Worm (Caenorhabditis elegans): ENCODE results near the gene hlh-1.

hlh-1 gene

ce11 chrII:4518300-4518907, at the start of gene hlh-1:
TSS of gene hlh-1 (plus strand) at chrII:4518574.
- TF ChIP-seq flt-1 (GFP tag; IDR thresholded peaks at IDR 0.05), result peak; percentile 33; the same call in 1 of the 2 replicates
- no peak for TF ChIP-seq sea-1 (GFP tag; conservative IDR thresholded peaks at IDR 0.05)

- TF ChIP-seq flt-1 (GFP tag; IDR thresholded peaks at IDR 0.05) (no peak), hmg-4 (GFP tag; optimal IDR thresholded peaks at IDR 0.05) (no peak), ama-1 (optimal IDR thresholded peaks at IDR 0.05) (no peak), B0310.2 (tag; optimal IDR thresholded peaks at IDR 0.05) (no peak), aly-1 (tag; optimal IDR thresholded peaks at IDR 0.05) (no peak), tbx-11 (GFP tag; IDR thresholded peaks at IDR 0.05) (no peak), hmbx-1 (tag; optimal IDR thresholded peaks at IDR 0.05) (no peak), ceh-13 (GFP tag; optimal IDR thresholded peaks at IDR 0.05) (no peak), scrt-1 (GFP tag; IDR thresholded peaks at IDR 0.05) (no peak), sea-1 (GFP tag; conservative IDR thresholded peaks at IDR 0.05) (no peak), tbx-37 (GFP tag; conservative IDR thresholded peaks at IDR 0.05) (no peak), tra-4 (tag; optimal IDR thresholded peaks at IDR 0.05) (no peak), hnd-1 (tag; optimal IDR thresholded peaks at IDR 0.05) (no peak), ceh-36 (tag; optimal IDR thresholded peaks at IDR 0.05) (no peak), ets-7 (tag; optimal IDR thresholded peaks at IDR 0.05) (no peak)
Observed at ce11 chrII:4468897-4469459, 49.4 kb upstream of the hlh-1 start.

ce11 chrII:4470972-4471645, 47.3 kb upstream of the hlh-1 start, which contains the start of gene W06B4.1:
TSS of gene W06B4.1 (plus strand) at chrII:4471595.
- TF ChIP-seq aly-1 (tag; optimal IDR thresholded peaks at IDR 0.05), result no peak
- no peak for TF ChIP-seq hmbx-1 (tag; optimal IDR thresholded peaks at IDR 0.05)
- no peak for TF ChIP-seq ceh-36 (tag; optimal IDR thresholded peaks at IDR 0.05)
- no peak for TF ChIP-seq flt-1 (GFP tag; IDR thresholded peaks at IDR 0.05)
- no peak for TF ChIP-seq ets-7 (tag; optimal IDR thresholded peaks at IDR 0.05)
- no peak for TF ChIP-seq F13C5.2 (tag; optimal IDR thresholded peaks at IDR 0.05)
- TF ChIP-seq scrt-1 (GFP tag; IDR thresholded peaks at IDR 0.05), result no peak
- no peak for TF ChIP-seq tbx-11 (GFP tag; IDR thresholded peaks at IDR 0.05)

ce11 chrII:4474005-4474655, 44.2 kb upstream of the hlh-1 start:
- no peak for TF ChIP-seq ets-7 (tag; optimal IDR thresholded peaks at IDR 0.05)
- TF ChIP-seq flt-1 (GFP tag; IDR thresholded peaks at IDR 0.05), result no peak
- no peak for TF ChIP-seq hnd-1 (tag; optimal IDR thresholded peaks at IDR 0.05)
- no peak for TF ChIP-seq hmg-4 (GFP tag; optimal IDR thresholded peaks at IDR 0.05)
- no peak for TF ChIP-seq B0310.2 (tag; optimal IDR thresholded peaks at IDR 0.05)
- TF ChIP-seq ama-1 (optimal IDR thresholded peaks at IDR 0.05), result no peak
- TF ChIP-seq ceh-13 (GFP tag; optimal IDR thresholded peaks at IDR 0.05), result no peak
- TF ChIP-seq ceh-36 (tag; optimal IDR thresholded peaks at IDR 0.05), result no peak
- TF ChIP-seq tbx-11 (GFP tag; IDR thresholded peaks at IDR 0.05), result no peak
- TF ChIP-seq pes-1 (GFP tag; IDR thresholded peaks at IDR 0.05), result no peak

ce11 chrII:4478303-4478702, 40.1 kb upstream of the hlh-1 start, which contains the start of gene T05C1.1:
TSS of gene T05C1.1 (plus strand) at chrII:4478603.
- TF ChIP-seq B0310.2 (tag; optimal IDR thresholded peaks at IDR 0.05) (no peak), ama-1 (optimal IDR thresholded peaks at IDR 0.05) (no peak), ets-7 (tag; optimal IDR thresholded peaks at IDR 0.05) (no peak), tra-4 (tag; optimal IDR thresholded peaks at IDR 0.05) (no peak), F13C5.2 (tag; optimal IDR thresholded peaks at IDR 0.05) (no peak), sea-1 (GFP tag; conservative IDR thresholded peaks at IDR 0.05) (no peak), hmg-4 (GFP tag; optimal IDR thresholded peaks at IDR 0.05) (no peak), scrt-1 (GFP tag; IDR thresholded peaks at IDR 0.05) (no peak), flt-1 (GFP tag; IDR thresholded peaks at IDR 0.05) (no peak), ceh-13 (GFP tag; optimal IDR thresholded peaks at IDR 0.05) (no peak)

- TF ChIP-seq ceh-36 (tag; optimal IDR thresholded peaks at IDR 0.05) (no peak), F13C5.2 (tag; optimal IDR thresholded peaks at IDR 0.05) (no peak), aly-1 (tag; optimal IDR thresholded peaks at IDR 0.05) (no peak), ceh-13 (GFP tag; optimal IDR thresholded peaks at IDR 0.05) (no peak)
Observed at ce11 chrII:4482021-4482420, 36.4 kb upstream of the hlh-1 start, which contains the start of gene T05C1.2. TSS of gene T05C1.2 (minus strand) at chrII:4482121.

ce11 chrII:4489288-4489687, 29.1 kb upstream of the hlh-1 start, which contains the start of gene T05C1.3:
TSS of gene T05C1.3 (minus strand) at chrII:4489388.
- TF ChIP-seq sea-1 (GFP tag; conservative IDR thresholded peaks at IDR 0.05) (no peak), ceh-13 (GFP tag; optimal IDR thresholded peaks at IDR 0.05) (no peak), flt-1 (GFP tag; IDR thresholded peaks at IDR 0.05) (no peak), ama-1 (optimal IDR thresholded peaks at IDR 0.05) (no peak), F13C5.2 (tag; optimal IDR thresholded peaks at IDR 0.05) (no peak), tra-4 (tag; optimal IDR thresholded peaks at IDR 0.05) (no peak), aly-1 (tag; optimal IDR thresholded peaks at IDR 0.05) (no peak), ceh-36 (tag; optimal IDR thresholded peaks at IDR 0.05) (no peak), hmbx-1 (tag; optimal IDR thresholded peaks at IDR 0.05) (no peak), hnd-1 (tag; optimal IDR thresholded peaks at IDR 0.05) (no peak), ets-7 (tag; optimal IDR thresholded peaks at IDR 0.05) (no peak), scrt-1 (GFP tag; IDR thresholded peaks at IDR 0.05) (no peak), pes-1 (GFP tag; IDR thresholded peaks at IDR 0.05) (no peak), hmg-4 (GFP tag; optimal IDR thresholded peaks at IDR 0.05) (no peak), tbx-37 (GFP tag; conservative IDR thresholded peaks at IDR 0.05) (no peak), B0310.2 (tag; optimal IDR thresholded peaks at IDR 0.05) (no peak), tbx-11 (GFP tag; IDR thresholded peaks at IDR 0.05) (no peak)
